Fruit fly (Drosophila melanogaster) whole organism, embryonic: ENCODE measurements around the gene Polr1C.
A peak's percentile ranks its signal among the peaks of the same experiment; 100 is the strongest.

Experiments used
- Adf1 ChIP-seq: fragments of 200-800 bp; sonication (Bioruptor generic); IDR thresholded peaks from 2 replicates; pipeline ENCODE4 v1.3.6; 2022; ENCODE audit warnings: missing biosample characterization, missing genetic modification characterization
- Bgb ChIP-seq: fragments of 200-800 bp; sonication (Bioruptor generic); IDR thresholded peaks from 2 replicates; pipeline ENCODE4 v1.3.6; 2022; ENCODE audit warnings: missing biosample characterization, missing genetic modification characterization; ENCODE audit not compliant: partially characterized antibody
- CG10147 ChIP-seq: fragments of 200-800 bp; sonication (Bioruptor generic); optimal IDR thresholded peaks from 2 replicates; lab custom pipeline; 2019; ENCODE audit warnings: missing biosample characterization, mild to moderate bottlenecking, missing genetic modification characterization, moderate library complexity
- CG10267 ChIP-seq: fragments of 200-800 bp; sonication (Bioruptor generic); optimal IDR thresholded peaks from 2 replicates; lab custom pipeline; 2018; ENCODE audit warnings: missing biosample characterization, mild to moderate bottlenecking, missing genetic modification characterization, moderate library complexity
- CG10462 ChIP-seq: fragments of 200-800 bp; sonication (Bioruptor generic); optimal IDR thresholded peaks from 2 replicates; lab custom pipeline; 2016; ENCODE audit warnings: missing biosample characterization, missing genetic modification characterization
- CG11456 ChIP-seq: fragments of 200-800 bp; sonication (Bioruptor generic); IDR thresholded peaks from 3 replicates; pipeline ENCODE4 v1.3.6; 2022; ENCODE audit warnings: missing biosample characterization, missing genetic modification characterization
- CG12155 ChIP-seq: fragments of 200-800 bp; sonication (Bioruptor generic); optimal IDR thresholded peaks from 3 replicates; lab custom pipeline; 2016; ENCODE audit warnings: missing biosample characterization, missing genetic modification characterization
- CG12299 ChIP-seq: fragments of 200-800 bp; sonication (Bioruptor generic); optimal IDR thresholded peaks from 2 replicates; lab custom pipeline; 2018; ENCODE audit warnings: missing biosample characterization, mild to moderate bottlenecking, missing genetic modification characterization
- CG13287 ChIP-seq: fragments of 200-800 bp; sonication (Bioruptor generic); IDR thresholded peaks from 2 replicates; pipeline ENCODE4 v1.3.6; 2022; ENCODE audit warnings: missing biosample characterization, missing genetic modification characterization; ENCODE audit not compliant: partially characterized antibody
- CG14014 ChIP-seq: fragments of 200-800 bp; sonication (Bioruptor generic); IDR thresholded peaks from 2 replicates; pipeline ENCODE4 v1.3.6; 2022; ENCODE audit warnings: missing biosample characterization, missing genetic modification characterization
- CG1529 ChIP-seq: fragments of 200-800 bp; sonication (Bioruptor generic); optimal IDR thresholded peaks from 3 replicates; lab custom pipeline; 2018; ENCODE audit warnings: missing biosample characterization, missing genetic modification characterization
- CG18011 ChIP-seq: fragments of 200-800 bp; sonication (Bioruptor generic); optimal IDR thresholded peaks from 2 replicates; lab custom pipeline; 2017; ENCODE audit warnings: missing biosample characterization, missing genetic modification characterization, mild to moderate bottlenecking, moderate library complexity, missing genotype
- CG3065 ChIP-seq: fragments of 200-800 bp; sonication (Bioruptor generic); optimal IDR thresholded peaks from 2 replicates; lab custom pipeline; 2016; ENCODE audit warnings: missing biosample characterization, missing genetic modification characterization
- CG4328 ChIP-seq: fragments of 200-800 bp; sonication (Bioruptor generic); optimal IDR thresholded peaks from 3 replicates; lab custom pipeline; 2017; ENCODE audit warnings: missing biosample characterization, missing genetic modification reagents, missing genetic modification characterization
- CG4424 ChIP-seq: fragments of 200-800 bp; sonication (Bioruptor generic); optimal IDR thresholded peaks from 3 replicates; lab custom pipeline; 2016; ENCODE audit warnings: missing biosample characterization, missing genetic modification characterization
- CG4617 ChIP-seq: fragments of 200-800 bp; sonication (Bioruptor generic); optimal IDR thresholded peaks from 3 replicates; lab custom pipeline; 2016; ENCODE audit warnings: missing biosample characterization, missing genetic modification characterization, borderline replicate concordance
- CG8089 ChIP-seq: fragments of 200-800 bp; sonication (Bioruptor generic); optimal IDR thresholded peaks from 3 replicates; lab custom pipeline; 2016; ENCODE audit warnings: missing biosample characterization, missing genetic modification characterization
- CG8765 ChIP-seq: fragments of 200-800 bp; sonication (Bioruptor generic); IDR thresholded peaks from 2 replicates; pipeline ENCODE4 v1.3.6; 2022; ENCODE audit warnings: missing biosample characterization, missing genetic modification characterization
- CG8924 ChIP-seq: fragments of 200-800 bp; optimal IDR thresholded peaks from 3 replicates; lab custom pipeline; 2019; ENCODE audit warnings: missing biosample characterization, mild to moderate bottlenecking, missing genetic modification characterization, moderate library complexity
- CG9215 ChIP-seq: fragments of 200-800 bp; sonication (Bioruptor generic); IDR thresholded peaks from 2 replicates; pipeline ENCODE4 v1.3.6; 2022; ENCODE audit warnings: missing biosample characterization, missing genetic modification characterization
- CG9817 ChIP-seq: fragments of 200-800 bp; sonication (Bioruptor generic); optimal IDR thresholded peaks from 2 replicates; lab custom pipeline; 2018; ENCODE audit warnings: missing biosample characterization, mild to moderate bottlenecking, missing genetic modification characterization, moderate library complexity
- CrebB ChIP-seq: fragments of 200-800 bp; sonication (Bioruptor generic); optimal IDR thresholded peaks from 3 replicates; lab custom pipeline; 2018; ENCODE audit warnings: missing biosample characterization, mild to moderate bottlenecking, missing genetic modification characterization
- Doc3 ChIP-seq: fragments of 200-800 bp; sonication (Bioruptor generic); IDR thresholded peaks from 3 replicates; pipeline ENCODE4 v1.3.6; 2022; ENCODE audit warnings: missing biosample characterization, missing genetic modification characterization; ENCODE audit not compliant: partially characterized antibody
- Fer2 ChIP-seq: fragments of 200-800 bp; sonication (Bioruptor generic); optimal IDR thresholded peaks from 2 replicates; lab custom pipeline; 2018; ENCODE audit warnings: missing biosample characterization, mild to moderate bottlenecking, missing genetic modification characterization, moderate library complexity
- Kr ChIP-seq: fragments of 200-800 bp; sonication (Bioruptor generic); optimal IDR thresholded peaks from 2 replicates; lab custom pipeline; 2017; ENCODE audit warnings: missing biosample characterization, mild to moderate bottlenecking, missing genetic modification characterization
- Lpt ChIP-seq: fragments of >200 bp; optimal IDR thresholded peaks from 2 replicates; lab custom pipeline; 2018; ENCODE audit warnings: missing biosample characterization, missing genetic modification characterization
- MBD-R2 ChIP-seq: fragments of 200-800 bp; sonication (Bioruptor generic); IDR thresholded peaks from 2 replicates; pipeline ENCODE4 v1.3.6; 2022; ENCODE audit warnings: missing biosample characterization, missing genetic modification characterization
- MESR4 ChIP-seq: fragments of 200-800 bp; sonication (Bioruptor generic); optimal IDR thresholded peaks from 2 replicates; lab custom pipeline; 2018; ENCODE audit warnings: missing biosample characterization, mild to moderate bottlenecking, missing genetic modification characterization, moderate library complexity
- Med ChIP-seq: fragments of 200-800 bp; sonication (Bioruptor generic); peaks from one replicate; lab custom pipeline; 2016; ENCODE audit warnings: missing biosample characterization, missing genetic modification characterization, mild to moderate bottlenecking, inconsistent platforms, moderate library complexity
- Mes4 ChIP-seq: fragments of 200-800 bp; sonication (Bioruptor generic); optimal IDR thresholded peaks from 2 replicates; lab custom pipeline; 2016; ENCODE audit warnings: missing biosample characterization, missing genetic modification characterization
- Myb ChIP-seq: fragments of 200-800 bp; sonication (Bioruptor generic); optimal IDR thresholded peaks from 2 replicates; lab custom pipeline; 2016; ENCODE audit warnings: missing biosample characterization, missing genetic modification characterization
- Pdp1 ChIP-seq, 2 experiments: fragments of 200-800 bp; sonication (Bioruptor generic); optimal IDR thresholded peaks; 3 replicates each; lab custom pipeline; 2016; ENCODE audit warnings: missing biosample characterization in 2 of 2, missing genetic modification characterization in 2 of 2, mild to moderate bottlenecking in 1 of 2, moderate library complexity in 1 of 2
- bigmax ChIP-seq: fragments of 200-800 bp; sonication (Bioruptor generic); optimal IDR thresholded peaks from 2 replicates; lab custom pipeline; 2018; ENCODE audit warnings: missing biosample characterization, mild to moderate bottlenecking, missing genetic modification characterization
- dm ChIP-seq: fragments of 200-800 bp; sonication (Bioruptor generic); optimal IDR thresholded peaks from 3 replicates; lab custom pipeline; 2016; ENCODE audit warnings: missing biosample characterization, missing genetic modification characterization
- dmrt11E ChIP-seq: fragments of 200-800 bp; sonication (Bioruptor generic); optimal IDR thresholded peaks from 3 replicates; lab custom pipeline; 2018; ENCODE audit warnings: missing biosample characterization, mild to moderate bottlenecking, missing genetic modification characterization, moderate library complexity
- gfzf ChIP-seq: fragments of 200-800 bp; sonication (Bioruptor generic); optimal IDR thresholded peaks from 2 replicates; lab custom pipeline; 2016; ENCODE audit warnings: missing biosample characterization, mild to moderate bottlenecking, missing genetic modification characterization, moderate library complexity
- gsb-n ChIP-seq: fragments of 200-800 bp; sonication (Bioruptor generic); optimal IDR thresholded peaks from 3 replicates; lab custom pipeline; 2018; ENCODE audit warnings: missing biosample characterization, mild to moderate bottlenecking, missing genetic modification characterization
- gt ChIP-seq: fragments of 200-800 bp; sonication (Bioruptor generic); IDR thresholded peaks from 2 replicates; pipeline ENCODE4 v1.3.6; 2022; ENCODE audit warnings: missing biosample characterization, missing genetic modification characterization
- ham ChIP-seq: fragments of 200-800 bp; sonication (Bioruptor generic); IDR thresholded peaks from 2 replicates; pipeline ENCODE4 v1.3.6; 2022; ENCODE audit warnings: missing biosample characterization, missing genetic modification characterization
- kni ChIP-seq: fragments of 200-800 bp; sonication (Bioruptor generic); optimal IDR thresholded peaks from 3 replicates; lab custom pipeline; 2017; ENCODE audit warnings: mild to moderate bottlenecking, missing biosample characterization, missing genetic modification reagents, missing genetic modification characterization
- odd ChIP-seq: fragments of 200-800 bp; sonication (Bioruptor generic); optimal IDR thresholded peaks from 2 replicates; lab custom pipeline; 2017; ENCODE audit warnings: missing biosample characterization, mild to moderate bottlenecking, missing genetic modification characterization
- phol ChIP-seq: fragments of 200-800 bp; sonication (Bioruptor generic); optimal IDR thresholded peaks from 3 replicates; lab custom pipeline; 2018; ENCODE audit warnings: missing biosample characterization, mild to moderate bottlenecking, missing genetic modification characterization, moderate library complexity
- psq ChIP-seq: fragments of 200-800 bp; sonication (Bioruptor generic); optimal IDR thresholded peaks from 2 replicates; lab custom pipeline; 2017; ENCODE audit warnings: missing biosample characterization, missing genetic modification characterization
- pzg ChIP-seq: fragments of 200-800 bp; sonication (Bioruptor generic); optimal IDR thresholded peaks from 3 replicates; lab custom pipeline; 2018; ENCODE audit warnings: missing biosample characterization, mild to moderate bottlenecking, missing genetic modification characterization, moderate library complexity
- sima ChIP-seq: fragments of 200-800 bp; sonication (Bioruptor generic); optimal IDR thresholded peaks from 2 replicates; lab custom pipeline; 2016; ENCODE audit warnings: missing biosample characterization, missing genetic modification characterization
- slp2 ChIP-seq: fragments of 200-800 bp; sonication (Bioruptor generic); optimal IDR thresholded peaks from 2 replicates; lab custom pipeline; 2016; ENCODE audit warnings: missing biosample characterization, missing genetic modification characterization
- sqz ChIP-seq: fragments of 200-800 bp; sonication (Bioruptor generic); optimal IDR thresholded peaks from 3 replicates; lab custom pipeline; 2018; ENCODE audit warnings: missing biosample characterization, mild to moderate bottlenecking, missing genetic modification characterization
- ssp ChIP-seq: fragments of 200-800 bp; sonication (Bioruptor generic); IDR thresholded peaks from 2 replicates; pipeline ENCODE4 v1.3.6; 2022; ENCODE audit warnings: missing biosample characterization, missing genetic modification characterization
- z ChIP-seq: fragments of 200-800 bp; sonication (Bioruptor generic); IDR thresholded peaks from 3 replicates; pipeline ENCODE4 v1.3.6; 2022; ENCODE audit warnings: missing biosample characterization, missing genetic modification characterization

Gene Polr1C

DNA sequence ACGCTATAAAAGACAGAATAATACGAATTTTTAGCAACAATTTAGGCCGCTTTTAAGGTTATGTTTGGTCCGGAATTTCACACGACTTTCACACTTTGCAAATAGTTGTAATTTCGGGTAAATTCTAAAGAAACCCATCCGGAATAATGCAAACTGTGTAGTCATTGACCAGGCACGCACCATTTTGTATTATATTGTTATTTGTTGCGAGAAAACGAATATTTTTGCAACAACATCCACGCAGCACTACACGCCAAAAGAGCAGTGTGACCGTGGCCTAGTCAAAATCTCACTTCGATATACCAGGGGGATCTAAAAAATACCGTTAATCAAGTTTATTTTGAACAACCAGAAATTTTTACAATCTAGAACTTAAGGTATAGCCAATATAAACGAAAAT is 1.3 kb upstream of the Polr1C start, which contains the start of gene eIF3i (continued):
- TF ChIP-seq CG14014 (GFP tag; lab: Robert Waterston, UW) (no peak), z (GFP tag; lab: Robert Waterston, UW) (no peak), CG9817 (tag; lab: Kevin White, UChicago) (no peak), Doc3 (no peak), dm (GFP tag; lab: Kevin White, UChicago) (peak; percentile 61), MBD-R2 (GFP tag; lab: Robert Waterston, UW) (peak; percentile 42; the same call in 1 of the 2 replicates), bigmax (peak; percentile 97), CG8089 (GFP tag; lab: Kevin White, UChicago) (no peak), ssp (no peak), slp2 (GFP tag; lab: Kevin White, UChicago) (no peak), sima (GFP tag; lab: Kevin White, UChicago) (no peak), Pdp1 (GFP tag; optimal IDR thresholded peaks at IDR 0.05; lab: Kevin White, UChicago) (no peak), CG4617 (GFP tag; lab: Kevin White, UChicago) (peak; percentile 54), CrebB (tag; lab: Kevin White, UChicago) (no peak), phol (tag; lab: Kevin White, UChicago) (peak; percentile 1), Med (peak; percentile 65), Kr (no peak), dmrt11E (tag; lab: Kevin White, UChicago) (no peak), psq (GFP tag; lab: Kevin White, UChicago) (no peak), odd (GFP tag; lab: Kevin White, UChicago) (no peak), Mes4 (GFP tag; lab: Kevin White, UChicago) (no peak), Lpt (GFP tag; lab: Kevin White, UChicago) (no peak), CG8924 (peak; percentile 6), CG8765 (no peak), Fer2 (tag; lab: Kevin White, UChicago) (no peak), gt (GFP tag; lab: Robert Waterston, UW) (no peak), gsb-n (tag; lab: Kevin White, UChicago) (no peak), sqz (no peak), gfzf (GFP tag; lab: Kevin White, UChicago) (peak; percentile 77), ham (GFP tag; lab: Robert Waterston, UW) (no peak), CG12155 (no peak), CG10462 (no peak), CG4424 (GFP tag; lab: Kevin White, UChicago) (no peak), pzg (peak; percentile 55), CG10147 (no peak), CG18011 (GFP tag; lab: Kevin White, UChicago) (no peak), CG13287 (GFP tag; lab: Robert Waterston, UW) (peak; percentile 20; the same call in 1 of the 2 replicates), CG10267 (tag; lab: Kevin White, UChicago) (no peak), kni (GFP tag; lab: Kevin White, UChicago) (no peak), CG1529 (no peak), CG3065 (GFP tag; lab: Kevin White, UChicago) (no peak), MESR4 (GFP tag; lab: Kevin White, UChicago) (peak; percentile 66), Myb (GFP tag; lab: Kevin White, UChicago) (peak; percentile 13), Bgb (GFP tag; lab: Robert Waterston, UW) (no peak), CG12299 (tag; lab: Kevin White, UChicago) (no peak), CG4328 (GFP tag; lab: Kevin White, UChicago) (no peak), Adf1 (GFP tag; lab: Robert Waterston, UW) (no peak), CG11456 (GFP tag; lab: Robert Waterston, UW) (no peak), CG9215 (no peak)
